Worm (Caenorhabditis elegans) whole organism, L4 larva: Measurements from ENCODE around the gene xbx-6.

Experiments used
- D1046.2 ChIP-seq: fragments of 200-800 bp; sonication (Bioruptor generic); IDR thresholded peaks from 2 replicates; pipeline ENCODE4 v1.3.6; 2022; ENCODE audit warnings: missing genetic modification characterization, missing compliant biosample characterization
- R02D3.7 ChIP-seq: fragments of 150-350 bp; sonication (generic microtip); optimal IDR thresholded peaks from 3 replicates; lab custom pipeline; 2014; ENCODE audit warnings: missing biosample characterization, missing genetic modification characterization
- T20F7.1 ChIP-seq: fragments of 200-800 bp; sonication (Bioruptor generic); optimal IDR thresholded peaks from 2 replicates; lab custom pipeline; 2018; ENCODE audit warnings: mild to moderate bottlenecking, missing genetic modification characterization, missing compliant biosample characterization
- Y105C5A.15 ChIP-seq: fragments of 200-800 bp; sonication (Bioruptor generic); IDR thresholded peaks from 2 replicates; pipeline ENCODE4 v1.3.6; 2022; ENCODE audit warnings: missing genetic modification characterization, missing compliant biosample characterization
- Y5F2A.4 ChIP-seq: fragments of 200-800 bp; sonication (Bioruptor generic); optimal IDR thresholded peaks from 2 replicates; lab custom pipeline; 2018; ENCODE audit warnings: mild to moderate bottlenecking, missing genetic modification characterization, missing compliant biosample characterization
- ZK546.5 ChIP-seq, 2 experiments: sonication (generic microtip); optimal IDR thresholded peaks; 2 replicates each; lab custom pipeline; 2017; ENCODE audit warnings: missing biosample characterization in 2 of 2, missing genetic modification characterization in 2 of 2
- aly-2 ChIP-seq: sonication (generic microtip); optimal IDR thresholded peaks from 2 replicates; lab custom pipeline; 2018; ENCODE audit warnings: missing biosample characterization, missing genetic modification characterization
- arid-1 ChIP-seq: fragments of 200-800 bp; sonication (Bioruptor generic); conservative IDR thresholded peaks from 2 replicates; pipeline ENCODE4 v1.3.6; 2022; ENCODE audit warnings: missing genetic modification reagents, missing genetic modification characterization, missing compliant biosample characterization
- attf-4 ChIP-seq: sonication (generic microtip); optimal IDR thresholded peaks from 3 replicates; lab custom pipeline; 2017; ENCODE audit warnings: missing biosample characterization, missing genetic modification characterization
- ceh-44 ChIP-seq: fragments of 200-800 bp; sonication (Bioruptor generic); IDR thresholded peaks from 2 replicates; pipeline ENCODE4 v1.3.6; 2022; ENCODE audit warnings: missing genetic modification reagents, missing genetic modification characterization, missing compliant biosample characterization
- ceh-62 ChIP-seq: sonication (generic microtip); optimal IDR thresholded peaks from 2 replicates; lab custom pipeline; 2017; ENCODE audit warnings: missing biosample characterization, missing genetic modification characterization
- ces-1 ChIP-seq: fragments of 150-350 bp; sonication (generic microtip); optimal IDR thresholded peaks from 4 replicates; lab custom pipeline; 2014; ENCODE audit warnings: missing biosample characterization, missing genetic modification reagents, missing genetic modification characterization
- cey-2 ChIP-seq: sonication (generic microtip); optimal IDR thresholded peaks from 3 replicates; lab custom pipeline; 2017; ENCODE audit warnings: missing genetic modification characterization, mild to moderate bottlenecking, missing compliant biosample characterization, antibody characterized with exemption, borderline replicate concordance; ENCODE audit not compliant: insufficient read depth
- daf-12 ChIP-seq: fragments of 150-350 bp; optimal IDR thresholded peaks from 2 replicates; lab custom pipeline; 2014; ENCODE audit warnings: missing biosample characterization, missing genetic modification reagents, missing genetic modification characterization
- daf-16 ChIP-seq, 3 experiments: sonication (generic microtip); optimal IDR thresholded peaks; 2 replicates each; lab custom pipeline; 2016 to 2017; ENCODE audit warnings: missing genetic modification characterization in 3 of 3, missing genetic modification reagents in 3 of 3, mild to moderate bottlenecking in 2 of 3, missing compliant biosample characterization in 2 of 3, missing biosample characterization in 1 of 3, moderate library complexity in 1 of 3
- daf-8 ChIP-seq: fragments of 200-800 bp; sonication (Bioruptor generic); IDR thresholded peaks from 2 replicates; pipeline ENCODE4 v1.3.6; 2022; ENCODE audit warnings: missing genetic modification characterization, missing compliant biosample characterization
- dmd-6 ChIP-seq: fragments of 200-800 bp; sonication (Bioruptor generic); IDR thresholded peaks from 2 replicates; pipeline ENCODE4 v1.3.6; 2022; ENCODE audit warnings: missing genetic modification reagents, missing genetic modification characterization, missing compliant biosample characterization
- dmd-9 ChIP-seq: fragments of 200-800 bp; sonication (Bioruptor generic); IDR thresholded peaks from 2 replicates; pipeline ENCODE4 v1.3.6; 2022; ENCODE audit warnings: missing genetic modification reagents, missing genetic modification characterization, missing compliant biosample characterization
- dpl-1 ChIP-seq: fragments of 150-350 bp; optimal IDR thresholded peaks from 2 replicates; lab custom pipeline; 2014; ENCODE audit warnings: missing biosample characterization, missing genetic modification reagents, missing genetic modification characterization
- duxl-1 ChIP-seq: sonication (generic microtip); optimal IDR thresholded peaks from 2 replicates; lab custom pipeline; 2016; ENCODE audit warnings: mild to moderate bottlenecking, missing genetic modification characterization, moderate library complexity, missing compliant biosample characterization; ENCODE audit not compliant: poor library complexity
- dve-1 ChIP-seq: sonication (generic microtip); optimal IDR thresholded peaks from 2 replicates; lab custom pipeline; 2017; ENCODE audit warnings: antibody characterized with exemption, mild to moderate bottlenecking, missing genetic modification characterization, missing compliant biosample characterization; ENCODE audit not compliant: insufficient read depth
- egl-27 ChIP-seq: sonication (generic microtip); optimal IDR thresholded peaks from 3 replicates; lab custom pipeline; 2017; ENCODE audit warnings: missing biosample characterization, missing genetic modification reagents, missing genetic modification characterization
- fkh-10 ChIP-seq: fragments of 150-350 bp; optimal IDR thresholded peaks from 2 replicates; lab custom pipeline; 2014; ENCODE audit warnings: missing biosample characterization, missing genetic modification reagents, missing genetic modification characterization
- hlh-11 ChIP-seq: fragments of 200-800 bp; sonication (Bioruptor generic); optimal IDR thresholded peaks from 2 replicates; lab custom pipeline; 2018; ENCODE audit warnings: mild to moderate bottlenecking, missing genetic modification characterization, missing compliant biosample characterization
- hmg-1.1 ChIP-seq: fragments of 200-800 bp; sonication (Bioruptor generic); IDR thresholded peaks from 2 replicates; pipeline ENCODE4 v1.3.6; 2022; ENCODE audit warnings: missing genetic modification reagents, missing genetic modification characterization, missing compliant biosample characterization
- lin-13 ChIP-seq: fragments of 150-350 bp; optimal IDR thresholded peaks from 2 replicates; lab custom pipeline; 2014; ENCODE audit warnings: missing biosample characterization, missing genetic modification reagents, missing genetic modification characterization
- lin-29 ChIP-seq: fragments of 200-800 bp; sonication (Bioruptor generic); IDR thresholded peaks from 2 replicates; pipeline ENCODE4 v1.3.6; 2022; ENCODE audit warnings: missing genetic modification reagents, missing genetic modification characterization, missing compliant biosample characterization
- madf-9 ChIP-seq: fragments of 200-800 bp; sonication (Bioruptor generic); conservative IDR thresholded peaks from 2 replicates; pipeline ENCODE4 v1.3.6; 2022; ENCODE audit warnings: missing genetic modification reagents, missing genetic modification characterization, missing compliant biosample characterization
- mdl-1 ChIP-seq, 2 experiments: fragments of 150-350 bp in 1 of 2; sonication (generic microtip) in 1 of 2; optimal IDR thresholded peaks; 2 replicates each; lab custom pipeline; 2014 to 2017; ENCODE audit warnings: missing biosample characterization in 2 of 2, missing genetic modification characterization in 2 of 2
- mep-1 ChIP-seq: fragments of 150-350 bp; sonication (generic microtip); optimal IDR thresholded peaks from 3 replicates; lab custom pipeline; 2014; ENCODE audit warnings: missing biosample characterization, missing genetic modification characterization
- nhr-111 ChIP-seq: fragments of 200-800 bp; sonication (Bioruptor generic); optimal IDR thresholded peaks from 2 replicates; lab custom pipeline; 2018; ENCODE audit warnings: mild to moderate bottlenecking, missing genetic modification characterization, missing compliant biosample characterization
- nhr-237 ChIP-seq: sonication (generic microtip); optimal IDR thresholded peaks from 2 replicates; lab custom pipeline; 2017; ENCODE audit warnings: missing biosample characterization, missing genetic modification characterization
- nhr-28 ChIP-seq: fragments of 150-350 bp; optimal IDR thresholded peaks from 2 replicates; lab custom pipeline; 2014; ENCODE audit warnings: missing biosample characterization, missing genetic modification characterization
- nhr-42 ChIP-seq: fragments of 200-800 bp; sonication (Bioruptor generic); IDR thresholded peaks from 2 replicates; pipeline ENCODE4 v1.3.6; 2022; ENCODE audit warnings: missing genetic modification characterization, missing compliant biosample characterization
- nhr-77 ChIP-seq: fragments of 150-350 bp; optimal IDR thresholded peaks from 2 replicates; lab custom pipeline; 2014; ENCODE audit warnings: missing biosample characterization, missing genetic modification characterization
- pha-4 ChIP-seq, 2 experiments: fragments of 150-350 bp in 1 of 2; fragments of 200-800 bp in 1 of 2; sonication (Bioruptor generic) in 1 of 2; IDR thresholded peaks in 1 of 2; optimal IDR thresholded peaks in 1 of 2; 2 replicates each; pipeline versions ENCODE4 v1.3.6 to Lab custom; 2014 to 2022; ENCODE audit warnings: missing genetic modification characterization in 2 of 2, missing genetic modification reagents in 2 of 2, missing biosample characterization in 1 of 2, missing compliant biosample characterization in 1 of 2
- pqm-1 ChIP-seq: sonication (generic microtip); optimal IDR thresholded peaks from 2 replicates; lab custom pipeline; 2017; ENCODE audit warnings: missing biosample characterization, missing genetic modification characterization
- sdz-12 ChIP-seq: fragments of 200-800 bp; sonication (Bioruptor generic); optimal IDR thresholded peaks from 2 replicates; lab custom pipeline; 2018; ENCODE audit warnings: mild to moderate bottlenecking, missing genetic modification characterization, missing compliant biosample characterization
- set-16 ChIP-seq: fragments of 200-800 bp; sonication (Bioruptor generic); IDR thresholded peaks from 2 replicates; pipeline ENCODE4 v1.3.6; 2022; ENCODE audit warnings: missing genetic modification reagents, missing genetic modification characterization, missing compliant biosample characterization
- snpc-1.2 ChIP-seq: fragments of 200-800 bp; sonication (Bioruptor generic); IDR thresholded peaks from 2 replicates; pipeline ENCODE4 v1.3.6; 2022; ENCODE audit warnings: missing genetic modification reagents, missing genetic modification characterization, missing compliant biosample characterization
- snpc-4 ChIP-seq: fragments of 150-350 bp; optimal IDR thresholded peaks from 2 replicates; lab custom pipeline; 2014; ENCODE audit warnings: missing biosample characterization, missing genetic modification characterization
- spr-3 ChIP-seq: fragments of 200-800 bp; sonication (Bioruptor generic); optimal IDR thresholded peaks from 2 replicates; lab custom pipeline; 2018; ENCODE audit warnings: mild to moderate bottlenecking, missing genetic modification characterization, missing compliant biosample characterization
- tra-1 ChIP-seq: fragments of 200-800 bp; sonication (Bioruptor generic); IDR thresholded peaks from 2 replicates; pipeline ENCODE4 v1.3.6; 2022; ENCODE audit warnings: missing genetic modification reagents, missing genetic modification characterization, missing compliant biosample characterization
- unc-130 ChIP-seq: sonication (generic microtip); optimal IDR thresholded peaks from 2 replicates; lab custom pipeline; 2016; ENCODE audit warnings: missing genetic modification reagents, missing genetic modification characterization, missing compliant biosample characterization
- ztf-11 ChIP-seq: fragments of 150-350 bp; optimal IDR thresholded peaks from 2 replicates; lab custom pipeline; 2014; ENCODE audit warnings: missing biosample characterization, missing genetic modification characterization
- ztf-7 ChIP-seq: fragments of 150-350 bp; optimal IDR thresholded peaks from 2 replicates; lab custom pipeline; 2014; ENCODE audit warnings: missing biosample characterization, missing genetic modification characterization

Gene xbx-6

DNA sequence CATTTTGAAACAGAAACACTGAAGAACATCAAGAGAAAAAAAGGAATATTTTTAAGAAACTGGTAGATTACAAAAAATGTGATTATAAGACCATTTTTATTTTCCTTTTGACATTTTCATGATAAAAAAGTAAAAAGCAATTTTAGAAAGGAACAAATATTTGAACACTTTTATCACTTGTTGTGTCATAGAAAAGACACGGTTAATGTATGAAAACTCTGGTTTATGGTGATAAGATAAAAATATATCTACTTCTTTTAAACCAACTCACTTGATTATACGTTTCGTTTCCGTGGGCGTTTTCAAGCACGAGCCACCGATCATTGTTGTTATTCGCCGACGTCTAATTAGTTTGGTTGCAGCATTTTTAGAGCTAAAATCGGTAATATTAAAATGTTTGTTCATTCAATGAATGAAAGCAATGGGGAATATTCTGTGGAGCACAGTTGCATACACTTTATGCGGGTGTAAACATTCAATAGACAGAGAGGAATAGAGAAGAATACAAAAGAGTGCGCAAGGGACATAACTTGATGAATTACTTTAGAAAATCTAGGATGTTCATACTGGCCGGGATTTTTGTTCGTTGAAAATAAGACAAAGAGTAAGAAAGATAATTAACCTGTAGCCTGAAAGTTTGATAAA, 29.5 kb upstream of the xbx-6 start, which contains the start of gene sulp-8:
Gene sulp-8 (minus strand): TSS at position 469 of the 645 bp plus-strand sequence.
- TF ChIP-seq nhr-28 (tag; lab: Kevin White, UChicago) (peak; percentile 30), ztf-7 (no peak), snpc-4 (tag; lab: Kevin White, UChicago) (no peak), T20F7.1 (no peak), dmd-9 (GFP tag; lab: Robert Waterston, UW) (no peak), attf-4 (no peak), dve-1 (tag; lab: Kevin White, UChicago) (peak; percentile 25), ces-1 (GFP tag; lab: Kevin White, UChicago) (no peak), nhr-42 (GFP tag; lab: Robert Waterston, UW) (no peak), daf-8 (no peak), nhr-77 (tag; lab: Kevin White, UChicago) (no peak), daf-16 (GFP tag; optimal IDR thresholded peaks at IDR 0.05; lab: Kevin White, UChicago) (no peak), daf-16 (tag; optimal IDR thresholded peaks at IDR 0.05; lab: Kevin White, UChicago) (peak; percentile 63), duxl-1 (tag; lab: Kevin White, UChicago) (no peak), arid-1 (GFP tag; lab: Robert Waterston, UW) (no peak), Y5F2A.4 (GFP tag; lab: Kevin White, UChicago) (no peak), snpc-1.2 (GFP tag; lab: Robert Waterston, UW) (no peak), lin-29 (GFP tag; lab: Robert Waterston, UW) (no peak), egl-27 (no peak), D1046.2 (GFP tag; lab: Robert Waterston, UW) (no peak)

DNA sequence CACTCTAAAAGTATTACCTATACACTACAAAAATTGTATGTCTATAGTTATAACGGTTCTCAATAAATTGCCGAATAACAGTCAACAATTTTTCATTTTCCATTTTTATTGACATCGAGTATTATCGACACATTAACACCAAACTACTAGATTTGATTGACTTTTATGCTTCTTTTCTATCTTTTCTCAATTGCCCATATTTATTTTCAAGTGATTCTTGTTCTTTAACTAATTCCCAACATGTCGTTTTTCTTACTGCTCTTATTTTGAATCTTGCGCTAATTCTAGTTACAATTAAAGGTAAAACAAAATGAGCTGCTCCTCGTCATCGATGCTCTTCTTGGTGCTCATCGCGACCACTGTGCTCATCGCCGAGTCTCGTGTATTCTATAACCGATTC, 24.9 kb upstream of the xbx-6 start, which contains the start of gene cthd-1:
Gene cthd-1 (plus strand): TSS at position 301 of the 400 bp plus-strand sequence.
- TF ChIP-seq hlh-11 (tag; lab: Kevin White, UChicago) (no peak), ZK546.5 (tag; optimal IDR thresholded peaks at IDR 0.05; lab: Kevin White, UChicago) (no peak), sdz-12 (GFP tag; lab: Kevin White, UChicago) (no peak), R02D3.7 (tag; lab: Kevin White, UChicago) (no peak), mep-1 (tag; lab: Kevin White, UChicago) (no peak), Y105C5A.15 (GFP tag; lab: Robert Waterston, UW) (no peak), hmg-1.1 (GFP tag; lab: Robert Waterston, UW) (no peak), nhr-237 (tag; lab: Kevin White, UChicago) (no peak), set-16 (GFP tag; lab: Robert Waterston, UW) (no peak), ceh-62 (tag; lab: Kevin White, UChicago) (no peak), daf-12 (tag; lab: Kevin White, UChicago) (no peak), fkh-10 (GFP tag; lab: Kevin White, UChicago) (no peak), arid-1 (GFP tag; lab: Robert Waterston, UW) (no peak), madf-9 (GFP tag; lab: Robert Waterston, UW) (no peak), aly-2 (tag; lab: Kevin White, UChicago) (no peak)

DNA sequence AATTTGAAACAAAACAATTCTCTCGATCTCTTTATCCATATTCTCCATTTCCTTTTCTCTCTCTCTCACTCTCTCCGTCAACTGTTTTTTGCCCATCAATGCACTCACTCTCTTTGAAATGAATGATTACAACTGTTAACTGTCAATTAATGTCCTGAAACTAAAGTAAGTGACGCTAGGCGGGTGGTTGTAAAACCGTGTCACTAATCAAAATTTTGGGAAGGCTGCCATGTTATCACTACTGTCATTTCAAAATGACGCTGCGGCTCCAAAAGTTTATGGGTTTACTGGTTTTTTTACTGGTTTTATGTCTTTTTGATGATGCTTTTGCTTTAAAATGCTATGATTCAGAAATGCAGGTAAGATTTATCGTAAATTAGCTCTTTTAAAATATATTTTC, 23.7 kb upstream of the xbx-6 start, which contains the start of gene ZK287.9:
Gene ZK287.9 (plus strand): TSS at position 192 of the 400 bp plus-strand sequence.
- TF ChIP-seq ceh-44 (GFP tag; lab: Robert Waterston, UW) (no peak), nhr-28 (tag; lab: Kevin White, UChicago) (peak; percentile 43), tra-1 (peak; percentile 58; the same call in 1 of the 2 replicates), lin-13 (GFP tag; lab: Kevin White, UChicago) (no peak), ztf-7 (no peak), dpl-1 (GFP tag; lab: Kevin White, UChicago) (no peak), nhr-111 (GFP tag; lab: Kevin White, UChicago) (no peak), fkh-10 (GFP tag; lab: Kevin White, UChicago) (no peak), pha-4 (GFP tag; IDR thresholded peaks at IDR 0.05; lab: Robert Waterston, UW) (no peak), pha-4 (tag; optimal IDR thresholded peaks at IDR 0.05; lab: Kevin White, UChicago) (no peak), ztf-11 (tag; lab: Kevin White, UChicago) (no peak), Y105C5A.15 (GFP tag; lab: Robert Waterston, UW) (no peak), dmd-6 (peak; percentile 76), cey-2 (tag; lab: Kevin White, UChicago) (no peak), mdl-1 (tag; optimal IDR thresholded peaks at IDR 0.05; lab: Kevin White, UChicago) (no peak), spr-3 (GFP tag; lab: Kevin White, UChicago) (no peak), pqm-1 (peak; percentile 53), unc-130 (GFP tag; lab: Kevin White, UChicago) (no peak)
